Worm (Caenorhabditis elegans) whole organism, young adult: ENCODE results near the gene F10E9.3.
A peak's percentile ranks its signal among the peaks of the same experiment; 100 is the strongest.

Source experiments
- B0019.2 ChIP-seq: fragments of 200-800 bp; sonication (Bioruptor generic); conservative IDR thresholded peaks from 2 replicates; pipeline ENCODE4 v1.3.6; 2022; ENCODE audit warnings: missing genetic modification reagents, missing genetic modification characterization, missing compliant biosample characterization
- B0035.1 ChIP-seq: sonication (generic microtip); optimal IDR thresholded peaks from 2 replicates; lab custom pipeline; 2016; ENCODE audit warnings: missing genetic modification characterization, mild to moderate bottlenecking, missing compliant biosample characterization, missing genotype, missing genetic modification reagents
- B0336.3 ChIP-seq: fragments of 200-800 bp; sonication (Bioruptor generic); IDR thresholded peaks from 2 replicates; pipeline ENCODE4 v1.3.6; 2022; ENCODE audit warnings: missing genetic modification characterization, missing compliant biosample characterization
- C06A6.2 ChIP-seq: fragments of 200-800 bp; sonication (Bioruptor generic); conservative IDR thresholded peaks from 2 replicates; pipeline ENCODE4 v1.3.6; 2022; ENCODE audit warnings: missing genetic modification characterization, missing compliant biosample characterization
- F10E7.11 ChIP-seq: sonication (generic microtip); optimal IDR thresholded peaks from 2 replicates; lab custom pipeline; 2017; ENCODE audit warnings: mild to moderate bottlenecking, missing genetic modification characterization, moderate library complexity, missing compliant biosample characterization
- F23B12.7 ChIP-seq: sonication (generic microtip); optimal IDR thresholded peaks from 2 replicates; lab custom pipeline; 2017; ENCODE audit warnings: missing genetic modification characterization, mild to moderate bottlenecking, missing compliant biosample characterization, antibody characterized with exemption, moderate library complexity; ENCODE audit not compliant: insufficient read depth
- Y53G8AR.9 ChIP-seq: fragments of 200-800 bp; sonication (Bioruptor generic); conservative IDR thresholded peaks from 2 replicates; pipeline ENCODE4 v1.3.6; 2022; ENCODE audit warnings: missing genetic modification reagents, missing genetic modification characterization, missing compliant biosample characterization
- Y56A3A.18 ChIP-seq: fragments of 200-800 bp; sonication (Bioruptor generic); IDR thresholded peaks from 2 replicates; pipeline ENCODE4 v1.3.6; 2022; ENCODE audit warnings: missing genetic modification reagents, missing genetic modification characterization, missing compliant biosample characterization
- akir-1 ChIP-seq: fragments of 200-800 bp; sonication (Bioruptor generic); optimal IDR thresholded peaks from 2 replicates; lab custom pipeline; 2018; ENCODE audit warnings: mild to moderate bottlenecking, missing genetic modification characterization, moderate library complexity, missing compliant biosample characterization
- attf-3 ChIP-seq: fragments of 200-800 bp; sonication (Bioruptor generic); conservative IDR thresholded peaks from 2 replicates; pipeline ENCODE4 v1.3.6; 2022; ENCODE audit warnings: missing genetic modification reagents, missing genetic modification characterization, missing compliant biosample characterization
- attf-5 ChIP-seq: fragments of 200-800 bp; sonication (Bioruptor generic); optimal IDR thresholded peaks from 2 replicates; lab custom pipeline; 2018; ENCODE audit warnings: mild to moderate bottlenecking, missing genetic modification characterization, missing compliant biosample characterization
- bed-1 ChIP-seq: fragments of 200-800 bp; sonication (Bioruptor generic); IDR thresholded peaks from 2 replicates; pipeline ENCODE4 v1.3.6; 2022; ENCODE audit warnings: missing genetic modification reagents, missing genetic modification characterization, missing compliant biosample characterization
- bed-2 ChIP-seq: fragments of 200-800 bp; sonication (Bioruptor generic); IDR thresholded peaks from 2 replicates; pipeline ENCODE4 v1.3.6; 2022; ENCODE audit warnings: missing genetic modification reagents, missing genetic modification characterization, missing compliant biosample characterization
- cebp-1 ChIP-seq, 2 experiments: fragments of 200-800 bp in 1 of 2; sonication (Bioruptor generic) in 1 of 2; sonication (generic microtip) in 1 of 2; IDR thresholded peaks in 1 of 2; optimal IDR thresholded peaks in 1 of 2; 2 replicates each; pipeline versions ENCODE4 v1.3.6 to Lab custom; 2017 to 2022; ENCODE audit warnings: missing compliant biosample characterization in 2 of 2, missing genetic modification characterization in 2 of 2, mild to moderate bottlenecking in 1 of 2, missing genetic modification reagents in 1 of 2, moderate library complexity in 1 of 2
- ceh-91 ChIP-seq: fragments of 200-800 bp; sonication (Bioruptor generic); IDR thresholded peaks from 2 replicates; pipeline ENCODE4 v1.3.6; 2022; ENCODE audit warnings: missing genetic modification reagents, missing genetic modification characterization, missing compliant biosample characterization
- dox-1 ChIP-seq: fragments of 200-800 bp; sonication (Bioruptor generic); IDR thresholded peaks from 2 replicates; pipeline ENCODE4 v1.3.6; 2022; ENCODE audit warnings: missing genetic modification reagents, missing genetic modification characterization, missing compliant biosample characterization
- dpff-1 ChIP-seq: sonication (generic microtip); optimal IDR thresholded peaks from 2 replicates; lab custom pipeline; 2017; ENCODE audit warnings: mild to moderate bottlenecking, missing genetic modification characterization, missing compliant biosample characterization
- efl-1 ChIP-seq: fragments of 150-350 bp; optimal IDR thresholded peaks from 2 replicates; lab custom pipeline; 2014; ENCODE audit warnings: missing biosample characterization, missing genetic modification reagents, missing genetic modification characterization
- egl-18 ChIP-seq: fragments of 200-800 bp; sonication (Bioruptor generic); IDR thresholded peaks from 2 replicates; pipeline ENCODE4 v1.3.6; 2022; ENCODE audit warnings: missing genetic modification reagents, missing genetic modification characterization, missing compliant biosample characterization
- him-1 ChIP-seq: sonication (generic microtip); optimal IDR thresholded peaks from 2 replicates; lab custom pipeline; 2016; ENCODE audit warnings: missing genotype, missing genetic modification reagents, missing genetic modification characterization, missing compliant biosample characterization
- hlh-12 ChIP-seq: sonication (generic microtip); optimal IDR thresholded peaks from 2 replicates; lab custom pipeline; 2016; ENCODE audit warnings: missing genetic modification characterization, missing compliant biosample characterization
- hmg-20 ChIP-seq: fragments of 200-800 bp; sonication (Bioruptor generic); IDR thresholded peaks from 2 replicates; pipeline ENCODE4 v1.3.6; 2022; ENCODE audit warnings: missing genetic modification reagents, missing genetic modification characterization, missing compliant biosample characterization
- hrde-1 ChIP-seq: sonication (generic microtip); optimal IDR thresholded peaks from 2 replicates; lab custom pipeline; 2016; ENCODE audit warnings: missing genetic modification characterization, mild to moderate bottlenecking, missing compliant biosample characterization, moderate library complexity, missing genotype, missing genetic modification reagents, borderline replicate concordance
- lin-26 ChIP-seq: fragments of 200-800 bp; sonication (Bioruptor generic); IDR thresholded peaks from 2 replicates; pipeline ENCODE4 v1.3.6; 2022; ENCODE audit warnings: missing genetic modification reagents, missing genetic modification characterization, missing compliant biosample characterization
- lin-40 ChIP-seq: sonication (generic microtip); optimal IDR thresholded peaks from 2 replicates; lab custom pipeline; 2016; ENCODE audit warnings: missing genetic modification characterization, mild to moderate bottlenecking, missing compliant biosample characterization, missing genotype, missing genetic modification reagents
- lin-54 ChIP-seq: fragments of 200-800 bp; sonication (Bioruptor generic); optimal IDR thresholded peaks from 2 replicates; lab custom pipeline; 2018; ENCODE audit warnings: mild to moderate bottlenecking, missing genetic modification characterization, missing compliant biosample characterization
- lsl-1 ChIP-seq: fragments of 200-800 bp; sonication (Bioruptor generic); optimal IDR thresholded peaks from 2 replicates; lab custom pipeline; 2018; ENCODE audit warnings: mild to moderate bottlenecking, missing genetic modification characterization, moderate library complexity, missing compliant biosample characterization
- madf-10 ChIP-seq: sonication (generic microtip); optimal IDR thresholded peaks from 2 replicates; lab custom pipeline; 2016; ENCODE audit warnings: mild to moderate bottlenecking, missing genetic modification characterization, missing compliant biosample characterization
- mcd-1 ChIP-seq: fragments of 200-800 bp; sonication (Bioruptor generic); IDR thresholded peaks from 2 replicates; pipeline ENCODE4 v1.3.6; 2022; ENCODE audit warnings: missing genetic modification reagents, missing genetic modification characterization, missing compliant biosample characterization
- mxl-1 ChIP-seq: sonication (generic microtip); optimal IDR thresholded peaks from 2 replicates; lab custom pipeline; 2016; ENCODE audit warnings: missing genetic modification characterization, missing compliant biosample characterization
- nfya-1 ChIP-seq: sonication (generic microtip); optimal IDR thresholded peaks from 2 replicates; lab custom pipeline; 2017; ENCODE audit warnings: antibody characterized with exemption, missing compliant biosample characterization, missing genetic modification characterization, borderline replicate concordance; ENCODE audit not compliant: insufficient read depth
- nhr-80 ChIP-seq: sonication (generic microtip); optimal IDR thresholded peaks from 2 replicates; lab custom pipeline; 2016; ENCODE audit warnings: missing genetic modification characterization, missing compliant biosample characterization
- rcor-1 ChIP-seq: fragments of 200-800 bp; sonication (Bioruptor generic); IDR thresholded peaks from 2 replicates; pipeline ENCODE4 v1.3.6; 2022; ENCODE audit warnings: missing genetic modification reagents, missing genetic modification characterization, missing compliant biosample characterization
- sea-2 ChIP-seq: fragments of 200-800 bp; sonication (Bioruptor generic); IDR thresholded peaks from 2 replicates; pipeline ENCODE4 v1.3.6; 2022; ENCODE audit warnings: missing genetic modification characterization, missing compliant biosample characterization
- snpc-3.4 ChIP-seq: sonication (generic microtip); optimal IDR thresholded peaks from 2 replicates; lab custom pipeline; 2017; ENCODE audit warnings: missing genetic modification characterization, mild to moderate bottlenecking, missing compliant biosample characterization, antibody characterized with exemption, moderate library complexity, missing genotype, missing genetic modification reagents
- somi-1 ChIP-seq: fragments of 200-800 bp; sonication (Bioruptor generic); optimal IDR thresholded peaks from 2 replicates; lab custom pipeline; 2018; ENCODE audit warnings: mild to moderate bottlenecking, missing genetic modification characterization, missing compliant biosample characterization
- tbx-9 ChIP-seq: sonication (generic microtip); optimal IDR thresholded peaks from 2 replicates; lab custom pipeline; 2016; ENCODE audit warnings: borderline replicate concordance, missing genetic modification characterization, inconsistent platforms, missing compliant biosample characterization
- unc-130 ChIP-seq: sonication (generic microtip); optimal IDR thresholded peaks from 2 replicates; lab custom pipeline; 2016; ENCODE audit warnings: missing genetic modification reagents, missing genetic modification characterization, missing compliant biosample characterization
- ztf-3 ChIP-seq: fragments of 200-800 bp; sonication (Bioruptor generic); optimal IDR thresholded peaks from 2 replicates; lab custom pipeline; 2018; ENCODE audit warnings: mild to moderate bottlenecking, missing genetic modification characterization, missing compliant biosample characterization

The F10E9.3 gene

ce11 chrIII:8262599-8262998 lies 48.2 kb upstream of the F10E9.3 start (continued):
- TF ChIP-seq snpc-3.4 (tag; lab: Kevin White, UChicago) (no peak), him-1 (no peak), mcd-1 (peak; percentile 27; the same call in 1 of the 2 replicates)

ce11 chrIII:8263377-8263776 lies 47.4 kb upstream of the F10E9.3 start, which contains the start of gene col-91:
Gene col-91, minus strand, starts transcription at chrIII:8263664.
- TF ChIP-seq bed-1 (GFP tag; lab: Robert Waterston, UW), result no peak
- TF ChIP-seq attf-3 (GFP tag; lab: Robert Waterston, UW), result no peak
- no peak for TF ChIP-seq dpff-1 (tag; lab: Kevin White, UChicago)
- TF ChIP-seq bed-2 (GFP tag; lab: Robert Waterston, UW), result no peak
- TF ChIP-seq hlh-12 (tag; lab: Kevin White, UChicago), result no peak
- TF ChIP-seq ceh-91, result no peak
- TF ChIP-seq B0336.3 (GFP tag; lab: Robert Waterston, UW), result no peak
- TF ChIP-seq unc-130 (GFP tag; lab: Kevin White, UChicago), result no peak
- no peak for TF ChIP-seq ztf-3
- no peak for TF ChIP-seq efl-1 (GFP tag; lab: Kevin White, UChicago)
- no peak for TF ChIP-seq Y56A3A.18
- TF ChIP-seq B0035.1 (tag; lab: Kevin White, UChicago), result no peak
- no peak for TF ChIP-seq madf-10 (tag; lab: Kevin White, UChicago)
- TF ChIP-seq C06A6.2, result no peak
- no peak for TF ChIP-seq F23B12.7
- TF ChIP-seq F10E7.11 (tag; lab: Kevin White, UChicago), result no peak
- no peak for TF ChIP-seq rcor-1
- no peak for TF ChIP-seq Y53G8AR.9 (GFP tag; lab: Robert Waterston, UW)

ce11 chrIII:8265753-8266152 lies 45.1 kb upstream of the F10E9.3 start, which contains the start of gene mrps-9:
Gene mrps-9, plus strand, starts transcription at chrIII:8266062.
- TF ChIP-seq mxl-1, result no peak
- TF ChIP-seq tbx-9 (tag; lab: Kevin White, UChicago), result no peak
- TF ChIP-seq mcd-1, result peak; percentile 86

- TF ChIP-seq Y53G8AR.9 (GFP tag; lab: Robert Waterston, UW), result no peak
- no peak for TF ChIP-seq lin-54 (GFP tag; lab: Kevin White, UChicago)
- TF ChIP-seq nhr-80, result peak; percentile 53
- TF ChIP-seq attf-5, result peak; percentile 44
- TF ChIP-seq mcd-1, result 0 out of 2 replicates have a peak, but pooled peaks have one; percentile 21
- no peak for TF ChIP-seq B0019.2 (GFP tag; lab: Robert Waterston, UW)
- TF ChIP-seq lsl-1 (GFP tag; lab: Kevin White, UChicago), result no peak
- no peak for TF ChIP-seq lin-26 (GFP tag; lab: Robert Waterston, UW)
- TF ChIP-seq F23B12.7, result peak; percentile 29
- peak; percentile 35; the same call in 1 of the 2 replicates for TF ChIP-seq dox-1 (GFP tag; lab: Robert Waterston, UW)
Measured at ce11 chrIII:8268296-8268695, 42.5 kb upstream of the F10E9.3 start, which contains the start of the genes F09G8.7 and crn-7. Gene F09G8.7, minus strand, starts transcription at chrIII:8268355. Gene crn-7, plus strand, starts transcription at chrIII:8268531.

- no peak for TF ChIP-seq egl-18 (GFP tag; lab: Robert Waterston, UW)
- no peak for TF ChIP-seq sea-2 (GFP tag; lab: Robert Waterston, UW)
- TF ChIP-seq nfya-1 (tag; lab: Kevin White, UChicago), result no peak
- no peak for TF ChIP-seq akir-1
- no peak for TF ChIP-seq somi-1 (GFP tag; lab: Kevin White, UChicago)
- TF ChIP-seq ztf-3, result no peak
- no peak for TF ChIP-seq hmg-20 (GFP tag; lab: Robert Waterston, UW)
- no peak for TF ChIP-seq attf-3 (GFP tag; lab: Robert Waterston, UW)
- no peak for TF ChIP-seq hrde-1
- no peak for TF ChIP-seq lin-40 (tag; lab: Kevin White, UChicago)
- TF ChIP-seq cebp-1 (GFP tag; IDR thresholded peaks at IDR 0.05; lab: Robert Waterston, UW), result no peak
- TF ChIP-seq cebp-1 (tag; optimal IDR thresholded peaks at IDR 0.05; lab: Kevin White, UChicago), result no peak
- TF ChIP-seq, all 124 proteins: peak for 0
Measured at ce11 chrIII:8271676-8272225, 39.1 kb upstream of the F10E9.3 start, which contains the start of the genes mps-4 and F09G8.10. Gene mps-4, minus strand, starts transcription at chrIII:8271776. Gene F09G8.10, minus strand, starts transcription at chrIII:8272175.
